Worm (Caenorhabditis elegans) whole organism, early embryonic: Measurements from ENCODE around the gene eea-1.

Experiments
- B0310.2 ChIP-seq: sonication (generic microtip); optimal IDR thresholded peaks from 2 replicates; lab custom pipeline; 2016; ENCODE audit warnings: mild to moderate bottlenecking, missing genetic modification characterization, missing compliant biosample characterization
- F13C5.2 ChIP-seq: sonication (generic microtip); optimal IDR thresholded peaks from 2 replicates; lab custom pipeline; 2017; ENCODE audit warnings: mild to moderate bottlenecking, missing genetic modification characterization, inconsistent platforms, missing compliant biosample characterization
- aly-1 ChIP-seq: sonication (generic microtip); optimal IDR thresholded peaks from 2 replicates; lab custom pipeline; 2016; ENCODE audit warnings: missing genetic modification characterization, missing compliant biosample characterization
- ama-1 ChIP-seq: fragments of 150-350 bp; optimal IDR thresholded peaks from 2 replicates; lab custom pipeline; 2014
- ceh-13 ChIP-seq: fragments of 200-800 bp; sonication (Bioruptor generic); optimal IDR thresholded peaks from 2 replicates; lab custom pipeline; 2018; ENCODE audit warnings: mild to moderate bottlenecking, missing genetic modification characterization, missing compliant biosample characterization
- ceh-36 ChIP-seq: sonication (generic microtip); optimal IDR thresholded peaks from 2 replicates; lab custom pipeline; 2016; ENCODE audit warnings: missing genetic modification characterization, inconsistent platforms, missing compliant biosample characterization
- ets-7 ChIP-seq: sonication (generic microtip); optimal IDR thresholded peaks from 2 replicates; lab custom pipeline; 2016; ENCODE audit warnings: missing genotype, missing genetic modification characterization, missing compliant biosample characterization
- flt-1 ChIP-seq: fragments of 200-800 bp; sonication (Bioruptor generic); IDR thresholded peaks from 2 replicates; pipeline ENCODE4 v1.3.6; 2022; ENCODE audit warnings: missing genetic modification characterization, missing compliant biosample characterization
- hmbx-1 ChIP-seq: sonication (generic microtip); optimal IDR thresholded peaks from 2 replicates; lab custom pipeline; 2016; ENCODE audit warnings: mild to moderate bottlenecking, missing genetic modification characterization, missing compliant biosample characterization
- hmg-4 ChIP-seq: fragments of 200-800 bp; sonication (Bioruptor generic); optimal IDR thresholded peaks from 2 replicates; lab custom pipeline; 2018; ENCODE audit warnings: mild to moderate bottlenecking, missing genetic modification characterization, missing compliant biosample characterization
- hnd-1 ChIP-seq: sonication (generic microtip); optimal IDR thresholded peaks from 2 replicates; lab custom pipeline; 2016; ENCODE audit warnings: missing genetic modification characterization, missing compliant biosample characterization
- pes-1 ChIP-seq: fragments of 200-800 bp; sonication (Bioruptor generic); IDR thresholded peaks from 2 replicates; pipeline ENCODE4 v1.3.6; 2022; ENCODE audit warnings: missing genetic modification reagents, missing genetic modification characterization, missing compliant biosample characterization
- scrt-1 ChIP-seq: fragments of 200-800 bp; sonication (Bioruptor generic); IDR thresholded peaks from 2 replicates; pipeline ENCODE4 v1.3.6; 2022; ENCODE audit warnings: missing genetic modification characterization, missing compliant biosample characterization
- sea-1 ChIP-seq: fragments of 200-800 bp; sonication (Bioruptor generic); conservative IDR thresholded peaks from 2 replicates; pipeline ENCODE4 v1.3.6; 2022; ENCODE audit warnings: missing genetic modification characterization, missing compliant biosample characterization
- tbx-11 ChIP-seq: fragments of 200-800 bp; sonication (Bioruptor generic); IDR thresholded peaks from 2 replicates; pipeline ENCODE4 v1.3.6; 2022; ENCODE audit warnings: missing genetic modification characterization, missing compliant biosample characterization
- tbx-37 ChIP-seq: fragments of 200-800 bp; sonication (Bioruptor generic); conservative IDR thresholded peaks from 2 replicates; pipeline ENCODE4 v1.3.6; 2022; ENCODE audit warnings: missing genetic modification reagents, missing genetic modification characterization, missing compliant biosample characterization
- tra-4 ChIP-seq: sonication (generic microtip); optimal IDR thresholded peaks from 2 replicates; lab custom pipeline; 2017; ENCODE audit warnings: missing genetic modification characterization, missing compliant biosample characterization

Gene eea-1

ce11 chrV:13479766-13480165 lies 17.4 kb downstream of the eea-1 start, which contains the start of gene T10G3.2:
Gene T10G3.2 (minus strand): TSS chrV:13479866.
- TF ChIP-seq hmbx-1 (no peak), F13C5.2 (tag; lab: Kevin White, UChicago) (no peak), sea-1 (GFP tag; lab: Robert Waterston, UW) (no peak), hnd-1 (no peak), pes-1 (GFP tag; lab: Robert Waterston, UW) (no peak), tbx-11 (GFP tag; lab: Robert Waterston, UW) (no peak)

- no peak for TF ChIP-seq pes-1 (GFP tag; lab: Robert Waterston, UW)
- TF ChIP-seq ama-1 (lab: Kevin White, UChicago): no peak
- no peak for TF ChIP-seq ets-7 (tag; lab: Kevin White, UChicago)
- no peak for TF ChIP-seq F13C5.2 (tag; lab: Kevin White, UChicago)
- TF ChIP-seq scrt-1 (GFP tag; lab: Robert Waterston, UW): no peak
- no peak for TF ChIP-seq hmg-4
- TF ChIP-seq aly-1 (tag; lab: Kevin White, UChicago): no peak
- TF ChIP-seq ceh-13 (GFP tag; lab: Kevin White, UChicago): no peak
- no peak for TF ChIP-seq hnd-1
- TF ChIP-seq tbx-37 (GFP tag; lab: Robert Waterston, UW): no peak
- no peak for TF ChIP-seq tra-4 (tag; lab: Kevin White, UChicago)
These were observed 20.8 kb downstream of the eea-1 start, which contains the start of gene T10G3.8 for ce11 chrV:13476350-13476749. Gene T10G3.8 (minus strand): TSS chrV:13476450.

- no peak for TF ChIP-seq hmg-4
- TF ChIP-seq ceh-36 (tag; lab: Kevin White, UChicago): no peak
- no peak for TF ChIP-seq tra-4 (tag; lab: Kevin White, UChicago)
- no peak for TF ChIP-seq F13C5.2 (tag; lab: Kevin White, UChicago)
- no peak for TF ChIP-seq hnd-1
- TF ChIP-seq tbx-37 (GFP tag; lab: Robert Waterston, UW): no peak
- no peak for TF ChIP-seq scrt-1 (GFP tag; lab: Robert Waterston, UW)
- TF ChIP-seq sea-1 (GFP tag; lab: Robert Waterston, UW): no peak
These were observed 23.7 kb downstream of the eea-1 start, which contains the start of gene T10G3.1 for ce11 chrV:13473467-13473866. Gene T10G3.1 (minus strand): TSS chrV:13473679.

- no peak for TF ChIP-seq ets-7 (tag; lab: Kevin White, UChicago)
- TF ChIP-seq hmg-4: no peak
- TF ChIP-seq tra-4 (tag; lab: Kevin White, UChicago): no peak
- no peak for TF ChIP-seq ceh-36 (tag; lab: Kevin White, UChicago)
- TF ChIP-seq B0310.2 (tag; lab: Kevin White, UChicago): no peak
- no peak for TF ChIP-seq tbx-11 (GFP tag; lab: Robert Waterston, UW)
- TF ChIP-seq ceh-13 (GFP tag; lab: Kevin White, UChicago): no peak
- no peak for TF ChIP-seq pes-1 (GFP tag; lab: Robert Waterston, UW)
- TF ChIP-seq ama-1 (lab: Kevin White, UChicago): no peak
- TF ChIP-seq hmbx-1: no peak
- no peak for TF ChIP-seq aly-1 (tag; lab: Kevin White, UChicago)
- TF ChIP-seq hnd-1: no peak
- TF ChIP-seq tbx-37 (GFP tag; lab: Robert Waterston, UW): no peak
- no peak for TF ChIP-seq F13C5.2 (tag; lab: Kevin White, UChicago)
These were observed 25.1 kb downstream of the eea-1 start for ce11 chrV:13472062-13472461.

ce11 chrV:13468190-13468765 lies 28.9 kb downstream of the eea-1 start, which contains the start of the genes F25H9.6 and F25H9.7:
Gene F25H9.6 (minus strand): TSS chrV:13468361.
Gene F25H9.7 (plus strand): TSS chrV:13468376.
- TF ChIP-seq sea-1 (GFP tag; lab: Robert Waterston, UW) (no peak), F13C5.2 (tag; lab: Kevin White, UChicago) (peak; percentile 64), hmbx-1 (no peak), ets-7 (tag; lab: Kevin White, UChicago) (peak; percentile 37), B0310.2 (tag; lab: Kevin White, UChicago) (no peak), tbx-11 (GFP tag; lab: Robert Waterston, UW) (0 out of 2 replicates have a peak, but pooled peaks have one; percentile 17), aly-1 (tag; lab: Kevin White, UChicago) (no peak), pes-1 (GFP tag; lab: Robert Waterston, UW) (peak; percentile 72), flt-1 (peak; percentile 58), tbx-37 (GFP tag; lab: Robert Waterston, UW) (peak; percentile 89), ceh-36 (tag; lab: Kevin White, UChicago) (no peak), hnd-1 (peak; percentile 7), scrt-1 (GFP tag; lab: Robert Waterston, UW) (0 out of 2 replicates have a peak, but pooled peaks have one; percentile 32), tra-4 (tag; lab: Kevin White, UChicago) (no peak), ama-1 (lab: Kevin White, UChicago) (no peak), ceh-13 (GFP tag; lab: Kevin White, UChicago) (no peak), hmg-4 (no peak)

ce11 chrV:13464123-13464522 lies 33.0 kb downstream of the eea-1 start:
- TF ChIP-seq flt-1: no peak

- TF ChIP-seq hnd-1 (no peak), hmbx-1 (no peak), tbx-37 (GFP tag; lab: Robert Waterston, UW) (no peak), pes-1 (GFP tag; lab: Robert Waterston, UW) (no peak), ets-7 (tag; lab: Kevin White, UChicago) (no peak)
These were observed 34.2 kb downstream of the eea-1 start, which contains the start of gene frm-10 for ce11 chrV:13462974-13463373. Gene frm-10 (plus strand): TSS chrV:13463207.

- TF ChIP-seq tbx-37 (GFP tag; lab: Robert Waterston, UW) (no peak), F13C5.2 (tag; lab: Kevin White, UChicago) (peak; percentile 30), hnd-1 (no peak), hmg-4 (no peak), ets-7 (tag; lab: Kevin White, UChicago) (no peak), ama-1 (lab: Kevin White, UChicago) (no peak), ceh-36 (tag; lab: Kevin White, UChicago) (no peak)
These were observed 37.8 kb downstream of the eea-1 start, which contains the start of gene bath-39 for ce11 chrV:13459323-13459722. Gene bath-39 (plus strand): TSS chrV:13459459.
